Fruit fly (Drosophila melanogaster): Measurements from ENCODE around the gene ru.

The ru gene

dm6 chr3L:1352065-1352464 is 18.4 kb upstream of the ru start (continued):
- no peak for TF ChIP-seq CG10321 (GFP tag; IDR thresholded peaks at IDR 0.05)
- no peak for TF ChIP-seq gcm2 (GFP tag; optimal IDR thresholded peaks at IDR 0.05)
- TF ChIP-seq Nf-YC (tag; optimal IDR thresholded peaks at IDR 0.05), result peak; percentile 40
- TF ChIP-seq ase (GFP tag; IDR thresholded peaks at IDR 0.05), result no peak
- TF ChIP-seq Max (GFP tag; optimal IDR thresholded peaks at IDR 0.05), result peak; percentile 11
- TF ChIP-seq CG2199 (GFP tag; IDR thresholded peaks at IDR 0.05), result no peak
- no peak for TF ChIP-seq jumu (GFP tag; optimal IDR thresholded peaks at IDR 0.05)
- no peak for TF ChIP-seq Dref (GFP tag; IDR thresholded peaks at IDR 0.05)
- peak; percentile 15 for TF ChIP-seq CG13296 (GFP tag; optimal IDR thresholded peaks at IDR 0.05)
- TF ChIP-seq CG12071 (GFP tag; optimal IDR thresholded peaks at IDR 0.05), result no peak
- TF ChIP-seq CG10543 (GFP tag; optimal IDR thresholded peaks at IDR 0.05), result no peak
- peak; percentile 3 for TF ChIP-seq pnt (GFP tag; optimal IDR thresholded peaks at IDR 0.05)
- no peak for TF ChIP-seq Lim3 (GFP tag; IDR thresholded peaks at IDR 0.05)
- TF ChIP-seq CG6175 (GFP tag; IDR thresholded peaks at IDR 0.05), result no peak
- TF ChIP-seq CG7372 (GFP tag; IDR thresholded peaks at IDR 0.05), result no peak
- TF ChIP-seq CG9876 (GFP tag; optimal IDR thresholded peaks at IDR 0.05), result no peak
- TF ChIP-seq CG12155 (GFP tag; optimal IDR thresholded peaks at IDR 0.05), result peak; percentile 30
- no peak for TF ChIP-seq Ravus (GFP tag; IDR thresholded peaks at IDR 0.05)
- TF ChIP-seq CG12236 (GFP tag; optimal IDR thresholded peaks at IDR 0.05), result peak; percentile 30
- TF ChIP-seq row (GFP tag; IDR thresholded peaks at IDR 0.05), result peak; percentile 78
- TF ChIP-seq CG8359 (GFP tag; optimal IDR thresholded peaks at IDR 0.05; ENCODE audit: borderline replicate concordance), result no peak
- TF ChIP-seq lilli (GFP tag; optimal IDR thresholded peaks at IDR 0.05), result peak; percentile 61
- TF ChIP-seq CG4617 (GFP tag; optimal IDR thresholded peaks at IDR 0.05; ENCODE audit: borderline replicate concordance), result peak; percentile 30
- no peak for TF ChIP-seq CG18764 (GFP tag; optimal IDR thresholded peaks at IDR 0.05)
- TF ChIP-seq chm (GFP tag; IDR thresholded peaks at IDR 0.05), result 0 out of 2 replicates have a peak, but pooled peaks have one; percentile 44
- TF ChIP-seq Fer1 (GFP tag; optimal IDR thresholded peaks at IDR 0.05), result no peak
- TF ChIP-seq Eip74EF (GFP tag; optimal IDR thresholded peaks at IDR 0.05), result peak in 1 of 2 experiments; percentile 29
- TF ChIP-seq crp (GFP tag; optimal IDR thresholded peaks at IDR 0.05), result no peak
- no peak for TF ChIP-seq CG12104 (GFP tag; optimal IDR thresholded peaks at IDR 0.05)
- peak; percentile 93 for TF ChIP-seq hbn (GFP tag; IDR thresholded peaks at IDR 0.05; ENCODE audit: partially characterized antibody)
- TF ChIP-seq ssp (GFP tag; IDR thresholded peaks at IDR 0.05), result peak; percentile 31; the same call in 1 of the 2 replicates
- TF ChIP-seq maf-S (GFP tag; optimal IDR thresholded peaks at IDR 0.05), result no peak
- peak; percentile 11 for TF ChIP-seq kah (GFP tag; optimal IDR thresholded peaks at IDR 0.05)
- TF ChIP-seq da (GFP tag; optimal IDR thresholded peaks at IDR 0.05), result no peak
- TF ChIP-seq Awh (GFP tag; IDR thresholded peaks at IDR 0.05), result no peak
- TF ChIP-seq Dek (tag; optimal IDR thresholded peaks at IDR 0.05), result peak; percentile 6
- peak; percentile 71 for TF ChIP-seq Ets65A (GFP tag)
- peak; percentile 73 for TF ChIP-seq inv (GFP tag; IDR thresholded peaks at IDR 0.05; ENCODE audit: partially characterized antibody)
- TF ChIP-seq kay (GFP tag; optimal IDR thresholded peaks at IDR 0.05), result no peak
- TF ChIP-seq B-H2 (GFP tag; optimal IDR thresholded peaks at IDR 0.05), result peak; percentile 5
- TF ChIP-seq slbo (GFP tag; IDR thresholded peaks at IDR 0.05), result peak; percentile 39; the same call in 1 of the 2 replicates
- TF ChIP-seq sob (GFP tag; IDR thresholded peaks at IDR 0.05), result no peak
- peak; percentile 8 for TF ChIP-seq tx (GFP tag; optimal IDR thresholded peaks at IDR 0.05)
- peak; percentile 32 for TF ChIP-seq Sox102F (GFP tag; optimal IDR thresholded peaks at IDR 0.05)
- TF ChIP-seq dimm (GFP tag; IDR thresholded peaks at IDR 0.05), result no peak
- no peak for TF ChIP-seq CG8290 (GFP tag; optimal IDR thresholded peaks at IDR 0.05)
- TF ChIP-seq CG8290 (tag; optimal IDR thresholded peaks at IDR 0.05), result peak; percentile 43 to 70
- no peak for TF ChIP-seq Chrac-16 (GFP tag; optimal IDR thresholded peaks at IDR 0.05)
- no peak for TF ChIP-seq crc (GFP tag; optimal IDR thresholded peaks at IDR 0.05)
- TF ChIP-seq CG6854 (GFP tag; optimal IDR thresholded peaks at IDR 0.05), result no peak
- no peak for TF ChIP-seq Dfd (GFP tag; optimal IDR thresholded peaks at IDR 0.05)
- TF ChIP-seq mirr (GFP tag; optimal IDR thresholded peaks at IDR 0.05), result no peak
- no peak for TF ChIP-seq ftz-f1 (GFP tag; optimal IDR thresholded peaks at IDR 0.05)

Data from whole organism, embryonic.